Worm (Caenorhabditis elegans) whole organism, L3 larva: Measurements from ENCODE around the gene pcyt-2.2.

Source experiments
- ama-1 ChIP-seq: fragments of 150-350 bp; optimal IDR thresholded peaks from 2 replicates; lab custom pipeline; 2018
- egl-27 ChIP-seq: sonication (generic microtip); optimal IDR thresholded peaks from 4 replicates; lab custom pipeline; 2017; ENCODE audit warnings: missing biosample characterization, missing genetic modification reagents, missing genetic modification characterization
- egl-5 ChIP-seq: fragments of 150-350 bp; optimal IDR thresholded peaks from 2 replicates; lab custom pipeline; 2017; ENCODE audit warnings: missing biosample characterization, missing genetic modification reagents, missing genetic modification characterization, inconsistent platforms
- elt-1 ChIP-seq: fragments of 150-350 bp; optimal IDR thresholded peaks from 2 replicates; lab custom pipeline; 2014; ENCODE audit warnings: missing biosample characterization, missing genetic modification characterization
- elt-3 ChIP-seq, 3 experiments: fragments of 150-350 bp in 1 of 3; sonication (generic microtip) in 2 of 3; optimal IDR thresholded peaks; 2 replicates in 2 of 3; 4 replicates in 1 of 3; lab custom pipeline; 2014 to 2017; ENCODE audit warnings: missing biosample characterization in 3 of 3, missing genetic modification characterization in 3 of 3
- fos-1 ChIP-seq: fragments of 150-350 bp; optimal IDR thresholded peaks from 2 replicates; lab custom pipeline; 2014; ENCODE audit warnings: missing biosample characterization, missing genetic modification characterization
- lin-39 ChIP-seq: fragments of 150-350 bp; optimal IDR thresholded peaks from 2 replicates; lab custom pipeline; 2018; ENCODE audit warnings: missing biosample characterization, missing genetic modification reagents, missing genetic modification characterization
- nfya-1 ChIP-seq: sonication (generic microtip); optimal IDR thresholded peaks from 2 replicates; lab custom pipeline; 2017; ENCODE audit warnings: missing genetic modification characterization, mild to moderate bottlenecking, missing compliant biosample characterization, antibody characterized with exemption, moderate library complexity; ENCODE audit not compliant: insufficient read depth
- nhr-12 ChIP-seq: fragments of 150-350 bp; optimal IDR thresholded peaks from 2 replicates; lab custom pipeline; 2014; ENCODE audit warnings: missing biosample characterization, missing genetic modification characterization
- nhr-43 ChIP-seq: sonication (generic microtip); optimal IDR thresholded peaks from 2 replicates; lab custom pipeline; 2016; ENCODE audit warnings: mild to moderate bottlenecking, missing genetic modification characterization, missing compliant biosample characterization; ENCODE audit not compliant: poor library complexity, severe bottlenecking
- tbx-2 ChIP-seq: sonication (generic microtip); optimal IDR thresholded peaks from 2 replicates; lab custom pipeline; 2016; ENCODE audit warnings: mild to moderate bottlenecking, missing genetic modification characterization, missing compliant biosample characterization

DNA sequence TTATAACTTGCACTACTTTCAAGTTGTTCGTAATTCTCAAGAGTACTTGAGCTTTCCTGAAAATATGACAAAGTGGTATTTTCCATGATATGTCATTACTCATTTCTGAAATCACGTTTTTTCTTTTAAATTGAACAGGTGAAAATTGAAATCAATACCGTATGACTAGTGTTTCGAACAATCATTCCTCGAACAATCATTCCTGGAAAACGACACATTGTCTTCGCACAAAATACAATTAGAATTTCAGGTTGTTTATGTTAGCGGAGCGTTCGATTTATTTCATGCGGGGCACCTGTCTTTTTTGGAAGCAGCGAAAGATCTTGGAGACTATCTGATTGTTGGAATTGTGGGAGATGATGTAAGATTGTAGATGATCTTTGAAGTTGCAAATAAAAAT, 2.1 kb downstream of the pcyt-2.2 start:
- TF ChIP-seq nfya-1 (tag; lab: Kevin White, UChicago), result no peak
- no peak for TF ChIP-seq ama-1 (lab: Kevin White, UChicago)
- TF ChIP-seq nhr-43 (tag; lab: Kevin White, UChicago), result no peak
- TF ChIP-seq egl-5 (tag; lab: Kevin White, UChicago), result no peak
- TF ChIP-seq lin-39, result no peak
- no peak for TF ChIP-seq egl-27 (tag; lab: Kevin White, UChicago)
- TF ChIP-seq elt-3 (tag; optimal IDR thresholded peaks at IDR 0.05; lab: Kevin White, UChicago), result no peak
- TF ChIP-seq fos-1 (tag; lab: Kevin White, UChicago), result no peak
- TF ChIP-seq nhr-12 (tag; lab: Kevin White, UChicago), result no peak
- no peak for TF ChIP-seq tbx-2 (tag; lab: Kevin White, UChicago)
- TF ChIP-seq elt-1 (tag; lab: Kevin White, UChicago), result no peak
